Worm (Caenorhabditis elegans) whole organism, midembryonic: ENCODE measurements around the gene Y50D4C.12.

Experiments used
- T22C8.4 ChIP-seq: fragments of 200-800 bp; sonication (Bioruptor generic); IDR thresholded peaks from 2 replicates; pipeline ENCODE4 v1.3.6; 2022; ENCODE audit warnings: missing genetic modification characterization, missing compliant biosample characterization
- cog-1 ChIP-seq: sonication (generic microtip); optimal IDR thresholded peaks from 2 replicates; lab custom pipeline; 2016; ENCODE audit warnings: missing genetic modification characterization, missing compliant biosample characterization
- flt-1 ChIP-seq: fragments of 200-800 bp; sonication (Bioruptor generic); IDR thresholded peaks from 2 replicates; pipeline ENCODE4 v1.3.6; 2022; ENCODE audit warnings: missing genetic modification characterization, missing compliant biosample characterization
- klf-2 ChIP-seq: fragments of 200-800 bp; sonication (Bioruptor generic); conservative IDR thresholded peaks from 2 replicates; pipeline ENCODE4 v1.3.6; 2022; ENCODE audit warnings: missing genetic modification reagents, missing genetic modification characterization, missing compliant biosample characterization
- med-1 ChIP-seq: sonication (generic microtip); optimal IDR thresholded peaks from 2 replicates; lab custom pipeline; 2017; ENCODE audit warnings: missing genetic modification characterization, mild to moderate bottlenecking, missing compliant biosample characterization, antibody characterized with exemption, missing genetic modification reagents; ENCODE audit not compliant: insufficient read depth
- ref-1 ChIP-seq: fragments of 200-800 bp; sonication (Bioruptor generic); conservative IDR thresholded peaks from 2 replicates; pipeline ENCODE4 v1.3.6; 2022; ENCODE audit warnings: missing genetic modification reagents, missing genetic modification characterization, missing compliant biosample characterization
- tab-1 ChIP-seq: fragments of 200-800 bp; sonication (Bioruptor generic); IDR thresholded peaks from 2 replicates; pipeline ENCODE4 v1.3.6; 2022; ENCODE audit warnings: missing genetic modification characterization, missing compliant biosample characterization
- ztf-23 ChIP-seq: fragments of 200-800 bp; sonication (Bioruptor generic); IDR thresholded peaks from 2 replicates; pipeline ENCODE4 v1.3.6; 2022; ENCODE audit warnings: missing genetic modification reagents, missing genetic modification characterization, missing compliant biosample characterization
- ztf-29 ChIP-seq: fragments of 200-800 bp; sonication (Bioruptor generic); IDR thresholded peaks from 2 replicates; pipeline ENCODE4 v1.3.6; 2022; ENCODE audit warnings: missing genetic modification reagents, missing genetic modification characterization, missing compliant biosample characterization

Y50D4C.12 gene

ce11 chrV:1021456-1021855 is 39.1 kb downstream of the Y50D4C.12 start:
- TF ChIP-seq ref-1 (no peak), klf-2 (GFP tag; lab: Robert Waterston, UW) (no peak), flt-1 (GFP tag; lab: Robert Waterston, UW) (no peak), T22C8.4 (GFP tag; lab: Robert Waterston, UW) (no peak), tab-1 (GFP tag; lab: Robert Waterston, UW) (no peak), ztf-29 (no peak), med-1 (GFP tag; lab: Kevin White, UChicago) (no peak), cog-1 (no peak), ztf-23 (GFP tag; lab: Robert Waterston, UW) (no peak)

- no peak for TF ChIP-seq ztf-23 (GFP tag; lab: Robert Waterston, UW)
- TF ChIP-seq cog-1 = no peak
- TF ChIP-seq ztf-29 = no peak
- TF ChIP-seq med-1 (GFP tag; lab: Kevin White, UChicago) = no peak
- no peak for TF ChIP-seq tab-1 (GFP tag; lab: Robert Waterston, UW)
- no peak for TF ChIP-seq T22C8.4 (GFP tag; lab: Robert Waterston, UW)
- TF ChIP-seq flt-1 (GFP tag; lab: Robert Waterston, UW) = no peak
- no peak for TF ChIP-seq ref-1
- TF ChIP-seq klf-2 (GFP tag; lab: Robert Waterston, UW) = no peak
Observed at ce11 chrV:1023367-1023766, 41.0 kb downstream of the Y50D4C.12 start, which contains the start of gene pei-2. Gene pei-2 (minus strand): TSS chrV:1023467.

ce11 chrV:1027044-1027443 is 44.7 kb downstream of the Y50D4C.12 start, which contains the start of gene R09A1.3:
Gene R09A1.3 (minus strand): TSS chrV:1027074.
- TF ChIP-seq T22C8.4 (GFP tag; lab: Robert Waterston, UW) = no peak
- TF ChIP-seq klf-2 (GFP tag; lab: Robert Waterston, UW) = no peak
- no peak for TF ChIP-seq cog-1
- TF ChIP-seq ztf-23 (GFP tag; lab: Robert Waterston, UW) = no peak
- no peak for TF ChIP-seq tab-1 (GFP tag; lab: Robert Waterston, UW)
- no peak for TF ChIP-seq ztf-29
- TF ChIP-seq med-1 (GFP tag; lab: Kevin White, UChicago) = no peak
- no peak for TF ChIP-seq flt-1 (GFP tag; lab: Robert Waterston, UW)
- TF ChIP-seq ref-1 = no peak
